Fruit fly (Drosophila melanogaster) whole organism, embryonic: Measurements from ENCODE around the gene Zir.

Source experiments
- CG14710 ChIP-seq: fragments of 200-800 bp; sonication (Bioruptor generic); optimal IDR thresholded peaks from 3 replicates; lab custom pipeline; 2019; ENCODE audit warnings: missing biosample characterization, mild to moderate bottlenecking, missing genetic modification characterization, moderate library complexity
- CG16779 ChIP-seq: fragments of 200-800 bp; sonication (Bioruptor generic); IDR thresholded peaks from 2 replicates; pipeline ENCODE4 v1.3.6; 2022; ENCODE audit warnings: missing biosample characterization, missing genetic modification characterization
- CG16863 ChIP-seq: fragments of 200-800 bp; sonication (Bioruptor generic); optimal IDR thresholded peaks from 3 replicates; lab custom pipeline; 2016; ENCODE audit warnings: missing biosample characterization, missing genetic modification characterization
- CG17186 ChIP-seq: fragments of 200-800 bp; sonication (Bioruptor generic); optimal IDR thresholded peaks from 3 replicates; lab custom pipeline; 2017; ENCODE audit warnings: missing biosample characterization, missing genetic modification reagents, missing genetic modification characterization
- CG17385 ChIP-seq: fragments of 200-800 bp; sonication (Bioruptor generic); optimal IDR thresholded peaks from 3 replicates; lab custom pipeline; 2018; ENCODE audit warnings: missing biosample characterization, mild to moderate bottlenecking, missing genetic modification characterization
- CG17568 ChIP-seq: fragments of 200-800 bp; sonication (Bioruptor generic); optimal IDR thresholded peaks from 2 replicates; lab custom pipeline; 2018; ENCODE audit warnings: missing biosample characterization, mild to moderate bottlenecking, missing genetic modification characterization, moderate library complexity
- CG17912 ChIP-seq: fragments of 200-800 bp; sonication (Bioruptor generic); optimal IDR thresholded peaks from 2 replicates; lab custom pipeline; 2018; ENCODE audit warnings: missing biosample characterization, mild to moderate bottlenecking, missing genetic modification characterization
- CG2678 ChIP-seq: fragments of 200-800 bp; sonication (Bioruptor generic); optimal IDR thresholded peaks from 3 replicates; lab custom pipeline; 2019; ENCODE audit warnings: missing biosample characterization, mild to moderate bottlenecking, missing genetic modification characterization, moderate library complexity
- CG30431 ChIP-seq: fragments of 200-800 bp; sonication (Bioruptor generic); optimal IDR thresholded peaks from 2 replicates; lab custom pipeline; 2017; ENCODE audit warnings: missing biosample characterization, missing genetic modification characterization
- CG32767 ChIP-seq: fragments of 200-800 bp; sonication (Bioruptor generic); IDR thresholded peaks from 2 replicates; pipeline ENCODE4 v1.3.6; 2022; ENCODE audit warnings: missing biosample characterization, missing genetic modification characterization
- CG3281 ChIP-seq: fragments of 200-800 bp; sonication (Bioruptor generic); optimal IDR thresholded peaks from 3 replicates; lab custom pipeline; 2017; ENCODE audit warnings: missing biosample characterization, mild to moderate bottlenecking, missing genetic modification characterization
- CG3838 ChIP-seq: fragments of 200-800 bp; sonication (Bioruptor generic); optimal IDR thresholded peaks from 3 replicates; lab custom pipeline; 2016; ENCODE audit warnings: missing biosample characterization, missing genetic modification characterization
- CG4328 ChIP-seq: fragments of 200-800 bp; sonication (Bioruptor generic); optimal IDR thresholded peaks from 3 replicates; lab custom pipeline; 2017; ENCODE audit warnings: missing biosample characterization, missing genetic modification reagents, missing genetic modification characterization
- CG4424 ChIP-seq: fragments of 200-800 bp; sonication (Bioruptor generic); optimal IDR thresholded peaks from 3 replicates; lab custom pipeline; 2016; ENCODE audit warnings: missing biosample characterization, missing genetic modification characterization
- CG4730 ChIP-seq: fragments of 200-800 bp; sonication (Bioruptor generic); IDR thresholded peaks from 2 replicates; pipeline ENCODE4 v1.3.6; 2022; ENCODE audit warnings: missing biosample characterization, missing genetic modification characterization
- CG9609 ChIP-seq: fragments of 200-800 bp; sonication (Bioruptor generic); optimal IDR thresholded peaks from 3 replicates; lab custom pipeline; 2016; ENCODE audit warnings: missing biosample characterization, missing genetic modification characterization
- Drgx ChIP-seq: fragments of 200-800 bp; sonication (Bioruptor generic); IDR thresholded peaks from 2 replicates; pipeline ENCODE4 v1.3.6; 2022; ENCODE audit warnings: missing biosample characterization, missing genetic modification characterization
- ERR ChIP-seq: fragments of 200-800 bp; sonication (Bioruptor generic); optimal IDR thresholded peaks from 2 replicates; lab custom pipeline; 2016; ENCODE audit warnings: missing biosample characterization, missing genetic modification characterization
- Elba2 ChIP-seq: fragments of 200-800 bp; sonication (Bioruptor generic); optimal IDR thresholded peaks from 3 replicates; lab custom pipeline; 2016; ENCODE audit warnings: missing biosample characterization, missing genetic modification characterization
- Hey ChIP-seq: fragments of 200-800 bp; sonication (Bioruptor generic); optimal IDR thresholded peaks from 3 replicates; lab custom pipeline; 2018; ENCODE audit warnings: missing biosample characterization, mild to moderate bottlenecking, missing genetic modification characterization
- Hr78 ChIP-seq, 2 experiments: fragments of 200-800 bp in 1 of 2; fragments of >200 bp in 1 of 2; sonication (Bioruptor generic) in 1 of 2; optimal IDR thresholded peaks; 2 replicates each; lab custom pipeline; 2017 to 2019; ENCODE audit warnings: missing biosample characterization in 2 of 2, missing genetic modification characterization in 2 of 2, mild to moderate bottlenecking in 1 of 2, moderate library complexity in 1 of 2
- Lim3 ChIP-seq: fragments of 200-800 bp; sonication (Bioruptor generic); IDR thresholded peaks from 2 replicates; pipeline ENCODE4 v1.3.6; 2022; ENCODE audit warnings: missing biosample characterization, missing genetic modification characterization
- NK7.1 ChIP-seq: fragments of 200-800 bp; sonication (Bioruptor generic); optimal IDR thresholded peaks from 3 replicates; lab custom pipeline; 2016; ENCODE audit warnings: missing biosample characterization, missing genetic modification characterization
- Nf-YC ChIP-seq: fragments of 200-800 bp; optimal IDR thresholded peaks from 3 replicates; lab custom pipeline; 2019; ENCODE audit warnings: missing biosample characterization, mild to moderate bottlenecking, missing genetic modification characterization, moderate library complexity
- Sox102F ChIP-seq: fragments of 200-800 bp; sonication (Bioruptor generic); optimal IDR thresholded peaks from 2 replicates; lab custom pipeline; 2018; ENCODE audit warnings: missing biosample characterization, mild to moderate bottlenecking, missing genetic modification characterization, moderate library complexity
- Sry-β ChIP-seq: fragments of 200-800 bp; sonication (Bioruptor generic); optimal IDR thresholded peaks from 2 replicates; lab custom pipeline; 2018; ENCODE audit warnings: missing biosample characterization, mild to moderate bottlenecking, missing genetic modification characterization, moderate library complexity
- Sry-δ ChIP-seq: fragments of 200-800 bp; sonication (Bioruptor generic); optimal IDR thresholded peaks from 2 replicates; lab custom pipeline; 2016; ENCODE audit warnings: missing biosample characterization, missing genetic modification characterization
- TFAM ChIP-seq: fragments of 200-800 bp; sonication (Bioruptor generic); optimal IDR thresholded peaks from 2 replicates; lab custom pipeline; 2017; ENCODE audit warnings: missing biosample characterization, missing genetic modification characterization, inconsistent platforms
- Usf ChIP-seq: fragments of 200-800 bp; sonication (Bioruptor generic); optimal IDR thresholded peaks from 2 replicates; lab custom pipeline; 2017; ENCODE audit warnings: missing genotype, missing biosample characterization, missing genetic modification characterization
- bbx ChIP-seq: fragments of 200-800 bp; sonication (Bioruptor generic); IDR thresholded peaks from 2 replicates; pipeline ENCODE4 v1.3.6; 2022; ENCODE audit warnings: missing biosample characterization, missing genetic modification characterization; ENCODE audit not compliant: partially characterized antibody
- caup ChIP-seq: fragments of 200-800 bp; sonication (Bioruptor generic); optimal IDR thresholded peaks from 3 replicates; lab custom pipeline; 2017; ENCODE audit warnings: missing biosample characterization, mild to moderate bottlenecking, missing genetic modification characterization, moderate library complexity; ENCODE audit not compliant: severe bottlenecking
- crc ChIP-seq: fragments of 200-800 bp; sonication (Bioruptor generic); optimal IDR thresholded peaks from 2 replicates; lab custom pipeline; 2016; ENCODE audit warnings: missing biosample characterization, missing genetic modification characterization
- crp ChIP-seq, 2 experiments: fragments of 200-800 bp; sonication (Bioruptor generic); optimal IDR thresholded peaks; 2 replicates in 1 of 2; 3 replicates in 1 of 2; lab custom pipeline; 2017; ENCODE audit warnings: missing biosample characterization in 2 of 2, missing genetic modification characterization in 2 of 2, mild to moderate bottlenecking in 1 of 2, moderate library complexity in 1 of 2
- disco-r ChIP-seq: fragments of 200-800 bp; sonication (Bioruptor generic); optimal IDR thresholded peaks from 2 replicates; lab custom pipeline; 2016; ENCODE audit warnings: missing biosample characterization, missing genetic modification characterization
- dmrt99B ChIP-seq: fragments of 200-800 bp; sonication (Bioruptor generic); optimal IDR thresholded peaks from 2 replicates; lab custom pipeline; 2018; ENCODE audit warnings: missing biosample characterization, mild to moderate bottlenecking, missing genetic modification characterization, moderate library complexity
- emc ChIP-seq: fragments of 200-800 bp; sonication (Bioruptor generic); optimal IDR thresholded peaks from 2 replicates; lab custom pipeline; 2016; ENCODE audit warnings: missing biosample characterization, missing genetic modification characterization
- ftz-f1 ChIP-seq: fragments of 200-800 bp; sonication (Bioruptor generic); optimal IDR thresholded peaks from 2 replicates; lab custom pipeline; 2016; ENCODE audit warnings: missing biosample characterization, missing genetic modification characterization
- grn ChIP-seq: fragments of 200-800 bp; sonication (Bioruptor generic); optimal IDR thresholded peaks from 3 replicates; lab custom pipeline; 2017; ENCODE audit warnings: missing biosample characterization, missing genetic modification characterization
- peb ChIP-seq: fragments of 200-800 bp; sonication (Bioruptor generic); IDR thresholded peaks from 2 replicates; pipeline ENCODE4 v1.3.6; 2022; ENCODE audit warnings: missing biosample characterization, missing genetic modification characterization
- rib ChIP-seq: fragments of 200-800 bp; sonication (Bioruptor generic); IDR thresholded peaks from 2 replicates; pipeline ENCODE4 v1.3.6; 2022; ENCODE audit warnings: missing biosample characterization, missing genetic modification characterization
- salm ChIP-seq: fragments of 200-800 bp; sonication (Bioruptor generic); optimal IDR thresholded peaks from 2 replicates; lab custom pipeline; 2018; ENCODE audit warnings: missing biosample characterization, mild to moderate bottlenecking, missing genetic modification characterization
- sna ChIP-seq: fragments of 200-800 bp; sonication (Bioruptor generic); IDR thresholded peaks from 2 replicates; pipeline ENCODE4 v1.3.6; 2022; ENCODE audit warnings: missing biosample characterization, missing genetic modification characterization; ENCODE audit not compliant: partially characterized antibody
- ttk ChIP-seq: fragments of 200-800 bp; sonication (Bioruptor generic); IDR thresholded peaks from 2 replicates; pipeline ENCODE4 v2.1.2; 2022; ENCODE audit warnings: missing biosample characterization, missing genetic modification characterization
- twi ChIP-seq: fragments of 200-800 bp; optimal IDR thresholded peaks from 2 replicates; lab custom pipeline; 2019; ENCODE audit warnings: missing biosample characterization, mild to moderate bottlenecking, missing genetic modification characterization, moderate library complexity
- unc-4 ChIP-seq: fragments of 200-800 bp; sonication (Bioruptor generic); IDR thresholded peaks from 2 replicates; pipeline ENCODE4 v1.3.6; 2022; ENCODE audit warnings: missing biosample characterization, missing genetic modification characterization; ENCODE audit not compliant: partially characterized antibody
- vfl ChIP-seq: fragments of 200-800 bp; sonication (Bioruptor generic); optimal IDR thresholded peaks from 2 replicates; lab custom pipeline; 2016; ENCODE audit warnings: missing biosample characterization, missing genetic modification characterization
- vvl ChIP-seq: fragments of 200-800 bp; sonication (Bioruptor generic); IDR thresholded peaks from 2 replicates; pipeline ENCODE4 v1.3.6; 2022; ENCODE audit warnings: missing biosample characterization, missing genetic modification characterization
- yki ChIP-seq: fragments of >200 bp; optimal IDR thresholded peaks from 3 replicates; lab custom pipeline; 2018
- zf30C ChIP-seq: fragments of 200-800 bp; sonication (Bioruptor generic); optimal IDR thresholded peaks from 3 replicates; lab custom pipeline; 2018; ENCODE audit warnings: missing biosample characterization, mild to moderate bottlenecking, missing genetic modification characterization

The Zir gene

dm6 chr2L:107476-108436 is 13.2 kb downstream of the Zir start:
- TF ChIP-seq CG4424 (GFP tag; lab: Kevin White, UChicago) (peak; percentile 23), TFAM (GFP tag; lab: Kevin White, UChicago) (no peak), disco-r (GFP tag; lab: Kevin White, UChicago) (no peak), crp (GFP tag; optimal IDR thresholded peaks at IDR 0.05; lab: Kevin White, UChicago) (peak; percentile 48 to 92), Drgx (peak; percentile 5; the same call in 1 of the 2 replicates), CG3838 (GFP tag; lab: Kevin White, UChicago) (no peak), CG3281 (GFP tag; lab: Kevin White, UChicago) (peak; percentile 38), crc (GFP tag; lab: Kevin White, UChicago) (no peak), Usf (GFP tag; lab: Kevin White, UChicago) (no peak), ftz-f1 (peak; percentile 9), grn (GFP tag; lab: Kevin White, UChicago) (no peak), sna (peak; percentile 54), bbx (GFP tag; lab: Robert Waterston, UW) (peak; percentile 43; the same call in 1 of the 2 replicates), Lim3 (GFP tag; lab: Robert Waterston, UW) (no peak), CG14710 (peak; percentile 16), unc-4 (GFP tag; lab: Robert Waterston, UW) (peak; percentile 52), twi (tag; lab: Kevin White, UChicago) (no peak), rib (peak; percentile 58), yki (lab: Kevin White, UChicago) (peak; percentile 34), CG4730 (GFP tag; lab: Robert Waterston, UW) (no peak), dmrt99B (tag; lab: Kevin White, UChicago) (no peak), CG17186 (no peak), Hey (tag; lab: Kevin White, UChicago) (no peak), zf30C (GFP tag; lab: Kevin White, UChicago) (no peak), Elba2 (no peak), salm (tag; lab: Kevin White, UChicago) (peak; percentile 8), CG4328 (no peak), CG17385 (GFP tag; lab: Kevin White, UChicago) (peak; percentile 56), CG16779 (GFP tag; lab: Robert Waterston, UW) (no peak), vvl (GFP tag; lab: Robert Waterston, UW) (peak; percentile 75), CG17912 (GFP tag; lab: Kevin White, UChicago) (no peak), caup (GFP tag; lab: Kevin White, UChicago) (peak; percentile 25), NK7.1 (no peak), CG30431 (GFP tag; lab: Kevin White, UChicago) (no peak), vfl (GFP tag; lab: Kevin White, UChicago) (no peak), ERR (GFP tag; lab: Kevin White, UChicago) (no peak), CG2678 (tag; lab: Kevin White, UChicago) (no peak), CG9609 (GFP tag; lab: Kevin White, UChicago) (no peak), Sry-β (peak; percentile 55), CG32767 (no peak), emc (no peak), Hr78 (GFP tag; optimal IDR thresholded peaks at IDR 0.05; lab: Kevin White, UChicago) (no peak), Sry-δ (GFP tag; lab: Kevin White, UChicago) (no peak), Sox102F (GFP tag; lab: Kevin White, UChicago) (no peak), peb (no peak), Nf-YC (peak; percentile 40), CG16863 (no peak), ttk (GFP tag; lab: Robert Waterston, UW) (no peak), CG17568 (peak; percentile 42)
